Worm (Caenorhabditis elegans) whole organism, midembryonic: ENCODE data around the gene C49C8.6.

Experiments
- T22C8.4 ChIP-seq: fragments of 200-800 bp; sonication (Bioruptor generic); IDR thresholded peaks from 2 replicates; pipeline ENCODE4 v1.3.6; 2022; ENCODE audit warnings: missing genetic modification characterization, missing compliant biosample characterization
- cog-1 ChIP-seq: sonication (generic microtip); optimal IDR thresholded peaks from 2 replicates; lab custom pipeline; 2016; ENCODE audit warnings: missing genetic modification characterization, missing compliant biosample characterization
- flt-1 ChIP-seq: fragments of 200-800 bp; sonication (Bioruptor generic); IDR thresholded peaks from 2 replicates; pipeline ENCODE4 v1.3.6; 2022; ENCODE audit warnings: missing genetic modification characterization, missing compliant biosample characterization
- klf-2 ChIP-seq: fragments of 200-800 bp; sonication (Bioruptor generic); conservative IDR thresholded peaks from 2 replicates; pipeline ENCODE4 v1.3.6; 2022; ENCODE audit warnings: missing genetic modification reagents, missing genetic modification characterization, missing compliant biosample characterization
- med-1 ChIP-seq: sonication (generic microtip); optimal IDR thresholded peaks from 2 replicates; lab custom pipeline; 2017; ENCODE audit warnings: missing genetic modification characterization, mild to moderate bottlenecking, missing compliant biosample characterization, antibody characterized with exemption, missing genetic modification reagents; ENCODE audit not compliant: insufficient read depth
- ref-1 ChIP-seq: fragments of 200-800 bp; sonication (Bioruptor generic); conservative IDR thresholded peaks from 2 replicates; pipeline ENCODE4 v1.3.6; 2022; ENCODE audit warnings: missing genetic modification reagents, missing genetic modification characterization, missing compliant biosample characterization
- tab-1 ChIP-seq: fragments of 200-800 bp; sonication (Bioruptor generic); IDR thresholded peaks from 2 replicates; pipeline ENCODE4 v1.3.6; 2022; ENCODE audit warnings: missing genetic modification characterization, missing compliant biosample characterization
- ztf-23 ChIP-seq: fragments of 200-800 bp; sonication (Bioruptor generic); IDR thresholded peaks from 2 replicates; pipeline ENCODE4 v1.3.6; 2022; ENCODE audit warnings: missing genetic modification reagents, missing genetic modification characterization, missing compliant biosample characterization
- ztf-29 ChIP-seq: fragments of 200-800 bp; sonication (Bioruptor generic); IDR thresholded peaks from 2 replicates; pipeline ENCODE4 v1.3.6; 2022; ENCODE audit warnings: missing genetic modification reagents, missing genetic modification characterization, missing compliant biosample characterization

Gene C49C8.6

DNA sequence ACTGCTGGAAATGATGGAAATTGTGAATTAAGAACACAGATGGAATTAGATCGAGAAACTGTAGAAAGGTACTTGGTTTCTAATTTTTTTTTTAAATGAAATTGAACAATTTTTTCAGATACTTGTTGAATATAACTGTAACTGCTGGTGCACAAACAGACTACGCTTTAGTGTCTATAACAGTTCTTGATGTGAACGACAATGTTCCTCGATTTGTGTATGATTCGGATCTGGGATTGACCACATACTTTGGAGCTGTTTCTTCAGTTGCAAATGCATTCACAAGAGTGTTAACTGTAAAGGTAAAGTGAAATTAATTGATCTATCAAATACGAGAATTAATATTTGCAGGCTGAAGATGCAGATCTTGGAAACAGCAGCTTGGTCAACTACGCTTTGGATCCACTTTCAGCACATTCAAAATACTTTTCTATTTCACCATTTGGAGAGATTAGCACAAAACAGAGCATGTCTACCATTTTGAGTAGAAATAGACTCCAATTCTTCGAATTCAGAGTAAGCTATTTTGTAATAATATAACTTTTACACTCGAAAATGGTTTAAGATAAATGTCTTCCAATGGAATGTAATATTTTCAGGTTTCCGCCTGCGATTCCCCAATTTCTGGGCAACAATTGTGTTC lies 15.8 kb upstream of the C49C8.6 start:
- no peak for TF ChIP-seq tab-1 (GFP tag; lab: Robert Waterston, UW)

DNA sequence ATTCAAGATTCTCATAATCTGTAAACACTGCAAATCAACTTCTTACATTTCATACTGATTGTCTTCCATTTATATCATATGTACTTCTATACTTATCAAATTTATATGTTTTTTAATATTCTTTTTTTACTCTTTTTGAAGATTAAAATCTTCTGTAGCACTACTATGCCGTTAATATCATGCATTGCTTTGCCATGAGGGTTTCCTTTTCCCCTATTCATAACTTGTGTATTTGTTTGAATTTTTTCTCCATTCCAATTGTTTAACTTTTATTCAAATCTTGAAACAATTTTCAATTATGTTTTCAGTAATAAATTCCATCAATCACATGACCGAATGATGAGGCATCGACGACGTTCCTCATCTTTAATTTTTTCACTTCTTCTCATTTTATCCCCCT lies 10.6 kb upstream of the C49C8.6 start, which contains the start of gene cdh-5:
TSS of gene cdh-5 (plus strand) at position 301 of the 400 bp plus-strand sequence.
- TF ChIP-seq klf-2 (GFP tag; lab: Robert Waterston, UW) (no peak), T22C8.4 (no peak), ref-1 (GFP tag; lab: Robert Waterston, UW) (no peak), ztf-23 (GFP tag; lab: Robert Waterston, UW) (no peak), med-1 (GFP tag; lab: Kevin White, UChicago) (no peak)

DNA sequence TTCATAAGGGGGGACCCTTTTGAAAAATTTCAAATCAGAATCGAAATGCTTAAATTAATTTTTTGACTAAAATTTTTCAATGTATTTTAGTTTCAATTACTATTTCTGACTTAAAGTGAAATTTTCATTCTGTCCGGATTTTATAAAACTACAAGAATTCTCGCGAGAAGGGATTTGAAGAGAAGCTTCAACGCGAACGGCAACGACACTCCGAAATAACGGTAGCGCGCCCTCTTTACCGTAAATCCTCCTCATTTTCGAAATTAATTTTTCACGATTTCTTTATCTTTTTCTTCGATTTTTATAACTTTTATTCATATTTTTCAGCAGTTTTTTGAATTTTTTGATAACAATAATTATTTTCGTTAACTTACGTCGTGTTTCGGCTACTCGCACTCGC lies 7.8 kb upstream of the C49C8.6 start:
- no peak for TF ChIP-seq med-1 (GFP tag; lab: Kevin White, UChicago)
- no peak for TF ChIP-seq ref-1 (GFP tag; lab: Robert Waterston, UW)
- TF ChIP-seq cog-1 (tag; lab: Kevin White, UChicago) = no peak
- TF ChIP-seq ztf-23 (GFP tag; lab: Robert Waterston, UW) = no peak
- no peak for TF ChIP-seq ztf-29 (GFP tag; lab: Robert Waterston, UW)
- TF ChIP-seq T22C8.4 = no peak
- no peak for TF ChIP-seq tab-1 (GFP tag; lab: Robert Waterston, UW)
- TF ChIP-seq klf-2 (GFP tag; lab: Robert Waterston, UW) = no peak
- TF ChIP-seq flt-1 = no peak

DNA sequence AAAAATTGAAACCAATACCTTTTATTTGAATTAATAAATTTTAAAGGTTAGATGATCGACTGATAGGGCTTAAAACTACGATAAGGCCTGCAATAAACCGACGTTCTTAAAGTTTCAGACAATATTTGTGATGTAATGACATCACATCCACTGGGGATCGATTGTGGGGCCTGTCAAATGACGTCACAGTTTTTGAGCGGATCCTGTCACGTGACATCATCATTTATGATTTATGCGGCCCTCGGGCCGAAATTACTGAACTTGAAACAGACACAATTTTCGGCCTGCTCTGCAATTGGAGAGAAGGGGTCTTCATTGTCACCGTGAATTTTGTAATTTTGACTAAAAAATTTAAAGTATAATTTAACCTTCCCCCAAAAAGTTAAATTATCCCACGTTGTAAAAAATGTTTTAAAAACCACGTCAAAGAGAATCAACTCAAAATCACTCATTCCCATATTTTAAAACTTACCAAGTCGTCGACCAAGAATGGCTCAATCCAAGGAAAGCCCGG lies 3.9 kb downstream of the C49C8.6 start, which contains the start of gene C49C8.1:
TSS of gene C49C8.1 (plus strand) at position 464 of the 514 bp plus-strand sequence.
- TF ChIP-seq T22C8.4 (no peak), med-1 (GFP tag; lab: Kevin White, UChicago) (no peak), ztf-29 (GFP tag; lab: Robert Waterston, UW) (no peak), tab-1 (GFP tag; lab: Robert Waterston, UW) (no peak), ref-1 (GFP tag; lab: Robert Waterston, UW) (no peak), flt-1 (no peak), cog-1 (tag; lab: Kevin White, UChicago) (no peak), ztf-23 (GFP tag; lab: Robert Waterston, UW) (no peak)

DNA sequence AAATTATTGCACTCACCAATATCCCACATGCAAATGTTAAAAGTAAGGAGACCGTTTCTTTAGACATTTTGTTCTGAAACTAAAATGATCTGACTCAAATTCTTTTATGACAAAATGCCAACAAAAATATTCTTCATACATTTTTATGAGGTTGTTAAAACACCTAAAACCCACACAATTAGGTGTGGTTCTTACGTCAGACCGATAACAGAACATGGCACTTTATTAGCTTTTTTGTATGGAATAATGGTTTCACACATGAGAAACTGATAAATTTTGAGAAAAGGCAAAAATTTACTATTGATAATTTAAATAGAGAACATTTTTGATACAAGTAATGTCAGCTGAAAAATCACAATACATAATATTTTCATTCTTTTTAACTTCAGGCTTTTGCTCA lies 4.4 kb downstream of the C49C8.6 start, which contains the start of gene C49C8.5:
TSS of gene C49C8.5 (minus strand) at position 73 of the 400 bp plus-strand sequence.
- TF ChIP-seq ztf-23 (GFP tag; lab: Robert Waterston, UW) = no peak
- TF ChIP-seq tab-1 (GFP tag; lab: Robert Waterston, UW) = no peak
- no peak for TF ChIP-seq ztf-29 (GFP tag; lab: Robert Waterston, UW)
- no peak for TF ChIP-seq ref-1 (GFP tag; lab: Robert Waterston, UW)
- TF ChIP-seq flt-1 = no peak
- TF ChIP-seq klf-2 (GFP tag; lab: Robert Waterston, UW) = no peak
- no peak for TF ChIP-seq cog-1 (tag; lab: Kevin White, UChicago)
- TF ChIP-seq med-1 (GFP tag; lab: Kevin White, UChicago) = no peak
- no peak for TF ChIP-seq T22C8.4

DNA sequence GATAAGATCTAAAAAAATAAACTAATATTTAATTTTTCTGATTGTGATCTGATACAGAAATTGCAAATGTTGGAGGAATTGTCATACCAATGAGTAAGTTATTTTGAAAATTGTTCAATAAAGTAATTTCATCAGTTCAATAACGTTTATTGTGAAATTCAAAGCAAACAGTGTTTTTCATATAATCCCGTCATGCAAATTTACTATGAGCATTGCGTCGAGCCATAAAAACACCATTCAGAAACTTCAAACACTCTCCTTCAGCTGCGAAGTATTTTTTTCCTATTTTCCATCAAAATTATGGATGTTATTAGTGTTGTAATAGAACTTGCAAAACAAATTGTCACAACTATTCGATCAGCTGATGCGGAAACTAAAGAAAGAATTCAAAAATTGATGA lies 6.2 kb downstream of the C49C8.6 start, which contains the start of gene C49C8.8:
TSS of gene C49C8.8 (plus strand) at position 301 of the 400 bp plus-strand sequence.
- TF ChIP-seq ztf-29 (GFP tag; lab: Robert Waterston, UW) (no peak), med-1 (GFP tag; lab: Kevin White, UChicago) (no peak), klf-2 (GFP tag; lab: Robert Waterston, UW) (no peak), flt-1 (no peak), tab-1 (GFP tag; lab: Robert Waterston, UW) (no peak), ztf-23 (GFP tag; lab: Robert Waterston, UW) (no peak), cog-1 (tag; lab: Kevin White, UChicago) (no peak), ref-1 (GFP tag; lab: Robert Waterston, UW) (no peak), T22C8.4 (no peak)

DNA sequence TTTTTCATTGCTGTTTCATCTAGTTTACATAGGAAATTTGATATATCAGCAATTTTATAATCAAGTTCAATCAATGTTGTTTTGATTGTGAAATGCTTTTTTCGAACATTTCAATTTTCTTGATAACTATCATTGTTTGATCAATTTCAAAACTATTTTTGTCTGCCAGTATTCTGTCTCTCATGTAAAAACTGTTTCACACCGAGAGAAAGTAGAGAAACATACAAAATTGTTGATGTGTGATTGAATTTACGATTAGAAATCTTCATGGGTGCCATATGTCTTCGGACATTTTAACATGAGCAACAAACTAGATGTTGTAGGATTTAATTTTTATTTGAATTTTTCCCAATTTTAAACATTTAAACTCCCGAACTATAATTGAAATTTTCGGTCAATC lies 7.3 kb downstream of the C49C8.6 start, which contains the start of gene C49C8.2:
TSS of gene C49C8.2 (plus strand) at position 393 of the 400 bp plus-strand sequence.
- TF ChIP-seq tab-1 (GFP tag; lab: Robert Waterston, UW) (no peak), ztf-29 (GFP tag; lab: Robert Waterston, UW) (no peak), ztf-23 (GFP tag; lab: Robert Waterston, UW) (no peak), med-1 (GFP tag; lab: Kevin White, UChicago) (no peak), flt-1 (no peak), cog-1 (tag; lab: Kevin White, UChicago) (no peak), ref-1 (GFP tag; lab: Robert Waterston, UW) (no peak), klf-2 (GFP tag; lab: Robert Waterston, UW) (no peak), T22C8.4 (no peak)

DNA sequence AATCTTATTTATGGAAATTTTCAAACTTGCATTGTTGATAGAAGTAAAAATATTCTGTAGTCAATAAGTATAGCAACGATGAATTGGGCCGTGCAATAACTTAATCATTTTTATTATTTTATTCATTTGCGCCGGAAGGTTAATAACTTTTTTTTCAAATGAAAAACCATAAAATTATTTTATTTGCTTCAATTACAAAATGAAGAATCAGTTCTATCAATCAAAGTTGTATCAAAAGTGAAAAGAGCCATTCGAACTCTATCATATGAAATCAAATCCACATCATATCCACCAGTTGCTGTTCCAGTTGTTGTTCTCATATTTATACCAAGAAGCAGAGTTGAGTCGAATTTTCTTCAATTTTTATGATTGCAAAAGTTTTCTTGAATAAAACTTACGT lies 9.5 kb downstream of the C49C8.6 start, which contains the start of gene cyp-33E1:
TSS of gene cyp-33E1 (minus strand) at position 101 of the 400 bp plus-strand sequence.
- TF ChIP-seq flt-1 (no peak), ztf-29 (GFP tag; lab: Robert Waterston, UW) (no peak), T22C8.4 (no peak), ref-1 (GFP tag; lab: Robert Waterston, UW) (no peak), ztf-23 (GFP tag; lab: Robert Waterston, UW) (no peak), tab-1 (GFP tag; lab: Robert Waterston, UW) (no peak), cog-1 (tag; lab: Kevin White, UChicago) (no peak), med-1 (GFP tag; lab: Kevin White, UChicago) (no peak), klf-2 (GFP tag; lab: Robert Waterston, UW) (no peak)

DNA sequence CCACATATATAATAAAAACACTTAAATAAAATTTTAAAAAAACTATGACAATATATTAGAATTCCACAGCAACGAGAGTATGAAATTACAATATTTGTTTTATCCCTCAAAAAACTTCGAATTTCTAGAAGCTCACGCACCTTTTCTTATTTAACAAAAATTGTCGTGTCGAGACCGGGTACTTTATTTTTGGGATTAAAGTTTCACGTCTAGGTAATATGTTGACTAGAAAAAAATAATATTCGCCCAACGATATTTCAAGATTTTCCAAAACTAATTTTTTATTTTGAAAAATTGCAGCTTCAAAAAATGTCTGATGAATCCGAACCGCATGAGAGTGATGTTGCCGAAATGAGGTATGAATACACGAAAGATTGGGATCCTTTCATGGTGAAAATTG lies 13.6 kb downstream of the C49C8.6 start, which contains the start of gene C49C8.3:
TSS of gene C49C8.3 (plus strand) at position 301 of the 400 bp plus-strand sequence.
- TF ChIP-seq ztf-23 (GFP tag; lab: Robert Waterston, UW) (no peak), cog-1 (tag; lab: Kevin White, UChicago) (no peak), flt-1 (no peak), ref-1 (GFP tag; lab: Robert Waterston, UW) (no peak), med-1 (GFP tag; lab: Kevin White, UChicago) (no peak), ztf-29 (GFP tag; lab: Robert Waterston, UW) (no peak), tab-1 (GFP tag; lab: Robert Waterston, UW) (no peak), T22C8.4 (no peak), klf-2 (GFP tag; lab: Robert Waterston, UW) (no peak)
